Fruit fly (Drosophila melanogaster) whole organism, embryonic: ENCODE results near the gene zld.

Experiments used
- CoRest ChIP-seq: fragments of 200-800 bp; sonication (Bioruptor generic); optimal IDR thresholded peaks from 3 replicates; lab custom pipeline; 2018; ENCODE audit warnings: missing biosample characterization, mild to moderate bottlenecking, missing genetic modification characterization, moderate library complexity
- Med ChIP-seq: fragments of 200-800 bp; sonication (Bioruptor generic); peaks from one replicate; lab custom pipeline; 2016; ENCODE audit warnings: missing biosample characterization, missing genetic modification characterization, mild to moderate bottlenecking, inconsistent platforms, moderate library complexity
- Xrp1 ChIP-seq: fragments of 200-800 bp; sonication (Bioruptor generic); IDR thresholded peaks from 2 replicates; pipeline ENCODE4 v1.3.6; 2022; ENCODE audit warnings: missing biosample characterization, missing genetic modification characterization
- fru ChIP-seq: fragments of >200 bp; optimal IDR thresholded peaks from 2 replicates; lab custom pipeline; 2017
- gem ChIP-seq: fragments of 200-800 bp; sonication (Bioruptor generic); optimal IDR thresholded peaks from 2 replicates; lab custom pipeline; 2019; ENCODE audit warnings: missing biosample characterization, mild to moderate bottlenecking, missing genetic modification characterization, moderate library complexity
- her ChIP-seq: fragments of 200-800 bp; sonication (Bioruptor generic); optimal IDR thresholded peaks from 2 replicates; lab custom pipeline; 2016; ENCODE audit warnings: missing biosample characterization, missing genetic modification characterization
- kah ChIP-seq: fragments of 200-800 bp; sonication (Bioruptor generic); optimal IDR thresholded peaks from 2 replicates; lab custom pipeline; 2018; ENCODE audit warnings: missing biosample characterization, mild to moderate bottlenecking, missing genetic modification characterization
- pb ChIP-seq: fragments of 200-800 bp; sonication (Bioruptor generic); optimal IDR thresholded peaks from 3 replicates; lab custom pipeline; 2016; ENCODE audit warnings: missing biosample characterization, missing genetic modification characterization
- sr ChIP-seq: fragments of 200-800 bp; sonication (Bioruptor generic); IDR thresholded peaks from 3 replicates; pipeline ENCODE4 v1.3.6; 2022; ENCODE audit warnings: missing biosample characterization, missing genetic modification characterization

DNA sequence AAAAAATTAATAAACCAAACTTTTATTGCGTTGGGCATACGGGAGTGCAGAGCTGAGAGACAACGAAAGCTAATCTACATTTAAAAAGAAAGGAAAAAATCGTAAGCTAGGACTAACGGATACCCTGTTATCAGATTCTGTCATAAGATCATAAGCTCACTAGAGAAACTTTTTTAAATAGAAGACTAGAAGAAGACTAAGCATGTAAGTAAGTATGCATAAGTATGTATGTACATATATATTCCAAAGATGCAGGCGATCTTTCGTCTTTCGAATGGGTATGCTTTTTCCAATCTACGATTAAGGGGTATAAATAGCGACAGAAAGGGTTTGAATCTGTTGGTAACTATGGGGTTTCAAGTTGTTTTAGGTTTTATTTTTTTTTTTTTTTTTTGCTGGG, 1.5 kb upstream of the zld start:
- peak; percentile 63 for TF ChIP-seq gem
- TF ChIP-seq sr (GFP tag; lab: Robert Waterston, UW), result no peak
- no peak for TF ChIP-seq pb (GFP tag; lab: Kevin White, UChicago)
- peak; percentile 73 for TF ChIP-seq Med (GFP tag; lab: Kevin White, UChicago)
- no peak for TF ChIP-seq fru
- no peak for TF ChIP-seq CoRest
- no peak for TF ChIP-seq kah (GFP tag; lab: Kevin White, UChicago)
- no peak for TF ChIP-seq her
- TF ChIP-seq Xrp1 (GFP tag; lab: Robert Waterston, UW), result peak; percentile 71
